Worm (Caenorhabditis elegans): ENCODE measurements around the gene fbxa-157.

- TF ChIP-seq lin-39 (tag; optimal IDR thresholded peaks at IDR 0.05) (no peak), dpl-1 (GFP tag; optimal IDR thresholded peaks at IDR 0.05) (no peak), ceh-82 (tag; optimal IDR thresholded peaks at IDR 0.05) (no peak), mdl-1 (tag; optimal IDR thresholded peaks at IDR 0.05) (no peak), elt-3 (tag; optimal IDR thresholded peaks at IDR 0.05) (no peak), lir-3 (tag; optimal IDR thresholded peaks at IDR 0.05; ENCODE audit: poor library complexity) (no peak), nhr-237 (tag; optimal IDR thresholded peaks at IDR 0.05) (no peak), lsy-2 (tag; optimal IDR thresholded peaks at IDR 0.05) (no peak), lin-35 (GFP tag; optimal IDR thresholded peaks at IDR 0.05) (no peak), nhr-85 (tag) (no peak), aly-2 (tag; optimal IDR thresholded peaks at IDR 0.05) (no peak), jun-1 (tag; optimal IDR thresholded peaks at IDR 0.05) (no peak), pag-3 (tag; optimal IDR thresholded peaks at IDR 0.05; ENCODE audit: borderline replicate concordance, insufficient read depth) (no peak)
Measured at ce11 chrV:17931795-17932194, 32.2 kb downstream of the fbxa-157 start.

Data from whole organism, L1 larva.